Fruit fly (Drosophila melanogaster) whole organism, embryonic: ENCODE measurements around the gene r2d2.

Experiments used
- Adf1 ChIP-seq: fragments of 200-800 bp; sonication (Bioruptor generic); IDR thresholded peaks from 2 replicates; pipeline ENCODE4 v1.3.6; 2022; ENCODE audit warnings: missing biosample characterization, missing genetic modification characterization
- Bteb2 ChIP-seq: fragments of 200-800 bp; sonication (Bioruptor generic); optimal IDR thresholded peaks from 2 replicates; lab custom pipeline; 2016; ENCODE audit warnings: missing biosample characterization, missing genetic modification characterization
- CG10147 ChIP-seq: fragments of 200-800 bp; sonication (Bioruptor generic); optimal IDR thresholded peaks from 2 replicates; lab custom pipeline; 2019; ENCODE audit warnings: missing biosample characterization, mild to moderate bottlenecking, missing genetic modification characterization, moderate library complexity
- CG12391 ChIP-seq: fragments of 200-800 bp; sonication (Bioruptor generic); optimal IDR thresholded peaks from 3 replicates; lab custom pipeline; 2018; ENCODE audit warnings: missing biosample characterization, mild to moderate bottlenecking, missing genetic modification characterization, moderate library complexity
- CG14441 ChIP-seq: fragments of 200-800 bp; sonication (Bioruptor generic); IDR thresholded peaks from 2 replicates; pipeline ENCODE4 v1.3.6; 2022; ENCODE audit warnings: missing biosample characterization, missing genetic modification characterization
- CG1529 ChIP-seq: fragments of 200-800 bp; sonication (Bioruptor generic); optimal IDR thresholded peaks from 3 replicates; lab custom pipeline; 2018; ENCODE audit warnings: missing biosample characterization, missing genetic modification characterization
- CG15601 ChIP-seq: fragments of 200-800 bp; sonication (Bioruptor generic); optimal IDR thresholded peaks from 3 replicates; lab custom pipeline; 2019; ENCODE audit warnings: missing biosample characterization, mild to moderate bottlenecking, missing genetic modification characterization, moderate library complexity
- CG17361 ChIP-seq: fragments of 200-800 bp; sonication (Bioruptor generic); IDR thresholded peaks from 3 replicates; pipeline ENCODE4 v1.3.6; 2022; ENCODE audit warnings: missing biosample characterization, missing genetic modification characterization
- CG2199 ChIP-seq: fragments of 200-800 bp; sonication (Bioruptor generic); IDR thresholded peaks from 3 replicates; pipeline ENCODE4 v1.3.6; 2022; ENCODE audit warnings: missing biosample characterization, missing genetic modification characterization
- CG30403 ChIP-seq: fragments of 200-800 bp; sonication (Bioruptor generic); optimal IDR thresholded peaks from 3 replicates; lab custom pipeline; 2016; ENCODE audit warnings: missing biosample characterization, missing genetic modification characterization
- CG30431 ChIP-seq: fragments of 200-800 bp; sonication (Bioruptor generic); optimal IDR thresholded peaks from 2 replicates; lab custom pipeline; 2017; ENCODE audit warnings: missing biosample characterization, missing genetic modification characterization
- CG32532 ChIP-seq: fragments of 200-800 bp; sonication (Bioruptor generic); IDR thresholded peaks from 2 replicates; pipeline ENCODE4 v1.3.6; 2022; ENCODE audit warnings: missing biosample characterization, missing genetic modification characterization
- CG34376 ChIP-seq: fragments of 200-800 bp; sonication (Bioruptor generic); optimal IDR thresholded peaks from 2 replicates; lab custom pipeline; 2018; ENCODE audit warnings: missing biosample characterization, mild to moderate bottlenecking, missing genetic modification characterization
- CG4328 ChIP-seq: fragments of 200-800 bp; sonication (Bioruptor generic); optimal IDR thresholded peaks from 3 replicates; lab custom pipeline; 2017; ENCODE audit warnings: missing biosample characterization, missing genetic modification reagents, missing genetic modification characterization
- CG4854 ChIP-seq: fragments of 200-800 bp; sonication (Bioruptor generic); optimal IDR thresholded peaks from 2 replicates; lab custom pipeline; 2016; ENCODE audit warnings: missing biosample characterization, missing genetic modification characterization, inconsistent platforms
- CG7372 ChIP-seq: fragments of 200-800 bp; sonication (Bioruptor generic); IDR thresholded peaks from 2 replicates; pipeline ENCODE4 v1.3.6; 2022; ENCODE audit warnings: missing biosample characterization, missing genetic modification characterization
- CG7786 ChIP-seq: fragments of 200-800 bp; sonication (Bioruptor generic); optimal IDR thresholded peaks from 2 replicates; lab custom pipeline; 2016; ENCODE audit warnings: missing biosample characterization, missing genetic modification characterization
- CG8359 ChIP-seq: fragments of 200-800 bp; sonication (Bioruptor generic); optimal IDR thresholded peaks from 2 replicates; lab custom pipeline; 2017; ENCODE audit warnings: missing biosample characterization, mild to moderate bottlenecking, missing genetic modification characterization, borderline replicate concordance
- CG8765 ChIP-seq: fragments of 200-800 bp; sonication (Bioruptor generic); IDR thresholded peaks from 2 replicates; pipeline ENCODE4 v1.3.6; 2022; ENCODE audit warnings: missing biosample characterization, missing genetic modification characterization
- CG9817 ChIP-seq: fragments of 200-800 bp; sonication (Bioruptor generic); optimal IDR thresholded peaks from 2 replicates; lab custom pipeline; 2018; ENCODE audit warnings: missing biosample characterization, mild to moderate bottlenecking, missing genetic modification characterization, moderate library complexity
- CHES-1-like ChIP-seq: fragments of 200-800 bp; sonication (Bioruptor generic); optimal IDR thresholded peaks from 2 replicates; lab custom pipeline; 2016; ENCODE audit warnings: missing biosample characterization, missing genetic modification characterization
- Dad ChIP-seq: fragments of 200-800 bp; sonication (Bioruptor generic); optimal IDR thresholded peaks from 3 replicates; lab custom pipeline; 2016; ENCODE audit warnings: missing biosample characterization, missing genetic modification characterization
- Dek ChIP-seq: fragments of 200-800 bp; sonication (Bioruptor generic); optimal IDR thresholded peaks from 3 replicates; lab custom pipeline; 2019; ENCODE audit warnings: missing biosample characterization, mild to moderate bottlenecking, missing genetic modification characterization, moderate library complexity
- Dref ChIP-seq: fragments of 200-800 bp; sonication (Bioruptor generic); IDR thresholded peaks from 2 replicates; pipeline ENCODE4 v1.3.6; 2022; ENCODE audit warnings: missing biosample characterization, missing genetic modification characterization
- E2f2 ChIP-seq: fragments of 200-800 bp; sonication (Bioruptor generic); IDR thresholded peaks from 2 replicates; pipeline ENCODE4 v1.3.6; 2022; ENCODE audit warnings: missing biosample characterization, missing genetic modification characterization
- GATAe ChIP-seq: fragments of 200-800 bp; sonication (Bioruptor generic); conservative IDR thresholded peaks from 2 replicates; pipeline ENCODE4 v1.3.6; 2022; ENCODE audit warnings: missing biosample characterization, missing genetic modification characterization
- HHEX ChIP-seq: fragments of 200-800 bp; sonication (Bioruptor generic); optimal IDR thresholded peaks from 3 replicates; lab custom pipeline; 2017; ENCODE audit warnings: missing biosample characterization, mild to moderate bottlenecking, missing genetic modification characterization, missing genetic modification reagents
- HmgD ChIP-seq: fragments of 200-800 bp; sonication (Bioruptor generic); optimal IDR thresholded peaks from 3 replicates; lab custom pipeline; 2016; ENCODE audit warnings: missing biosample characterization, missing genetic modification characterization
- Hr3 ChIP-seq: fragments of 200-800 bp; sonication (Bioruptor generic); optimal IDR thresholded peaks from 3 replicates; lab custom pipeline; 2016; ENCODE audit warnings: missing biosample characterization, missing genetic modification characterization
- Hr78 ChIP-seq, 2 experiments: fragments of 200-800 bp in 1 of 2; fragments of >200 bp in 1 of 2; sonication (Bioruptor generic) in 1 of 2; optimal IDR thresholded peaks; 2 replicates each; lab custom pipeline; 2017 to 2019; ENCODE audit warnings: missing biosample characterization in 2 of 2, missing genetic modification characterization in 2 of 2, mild to moderate bottlenecking in 1 of 2, moderate library complexity in 1 of 2
- Kr ChIP-seq: fragments of 200-800 bp; sonication (Bioruptor generic); optimal IDR thresholded peaks from 2 replicates; lab custom pipeline; 2017; ENCODE audit warnings: missing biosample characterization, mild to moderate bottlenecking, missing genetic modification characterization
- NFAT ChIP-seq: fragments of 200-800 bp; sonication (Bioruptor generic); IDR thresholded peaks from 2 replicates; pipeline ENCODE4 v1.3.6; 2022; ENCODE audit warnings: missing biosample characterization, missing genetic modification characterization
- Oli ChIP-seq: fragments of 200-800 bp; sonication (Bioruptor generic); optimal IDR thresholded peaks from 2 replicates; lab custom pipeline; 2018; ENCODE audit warnings: missing biosample characterization, mild to moderate bottlenecking, missing genetic modification characterization, moderate library complexity
- Sox102F ChIP-seq: fragments of 200-800 bp; sonication (Bioruptor generic); optimal IDR thresholded peaks from 2 replicates; lab custom pipeline; 2018; ENCODE audit warnings: missing biosample characterization, mild to moderate bottlenecking, missing genetic modification characterization, moderate library complexity
- Spps ChIP-seq: fragments of 200-800 bp; sonication (Bioruptor generic); optimal IDR thresholded peaks from 2 replicates; lab custom pipeline; 2018; ENCODE audit warnings: missing biosample characterization, mild to moderate bottlenecking, missing genetic modification characterization
- TFAM ChIP-seq: fragments of 200-800 bp; sonication (Bioruptor generic); optimal IDR thresholded peaks from 2 replicates; lab custom pipeline; 2017; ENCODE audit warnings: missing biosample characterization, missing genetic modification characterization, inconsistent platforms
- ac ChIP-seq: fragments of 200-800 bp; sonication (Bioruptor generic); optimal IDR thresholded peaks from 3 replicates; lab custom pipeline; 2017; ENCODE audit warnings: missing biosample characterization, mild to moderate bottlenecking, missing genetic modification characterization
- al ChIP-seq: fragments of 200-800 bp; sonication (Bioruptor generic); IDR thresholded peaks from 2 replicates; pipeline ENCODE4 v1.3.6; 2022; ENCODE audit warnings: missing biosample characterization, missing genetic modification characterization
- bsh ChIP-seq, 2 experiments: fragments of 200-800 bp; sonication (Bioruptor generic); optimal IDR thresholded peaks; 2 replicates each; lab custom pipeline; 2017 to 2018; ENCODE audit warnings: mild to moderate bottlenecking in 2 of 2, missing biosample characterization in 2 of 2, missing genetic modification characterization in 2 of 2, moderate library complexity in 1 of 2
- disco-r ChIP-seq: fragments of 200-800 bp; sonication (Bioruptor generic); optimal IDR thresholded peaks from 2 replicates; lab custom pipeline; 2016; ENCODE audit warnings: missing biosample characterization, missing genetic modification characterization
- fu2 ChIP-seq: fragments of 200-800 bp; sonication (Bioruptor generic); optimal IDR thresholded peaks from 2 replicates; lab custom pipeline; 2016; ENCODE audit warnings: missing biosample characterization, missing genetic modification characterization
- gfzf ChIP-seq: fragments of 200-800 bp; sonication (Bioruptor generic); optimal IDR thresholded peaks from 2 replicates; lab custom pipeline; 2016; ENCODE audit warnings: missing biosample characterization, mild to moderate bottlenecking, missing genetic modification characterization, moderate library complexity
- row ChIP-seq: fragments of 200-800 bp; sonication (Bioruptor generic); IDR thresholded peaks from 3 replicates; pipeline ENCODE4 v1.3.6; 2022; ENCODE audit warnings: missing biosample characterization, missing genetic modification characterization
- sc ChIP-seq, 3 experiments: fragments of >200 bp in 2 of 3; fragments of 200-800 bp in 1 of 3; sonication (Bioruptor generic) in 1 of 3; optimal IDR thresholded peaks; 2 replicates in 2 of 3; 3 replicates in 1 of 3; lab custom pipeline; 2017; ENCODE audit warnings: mild to moderate bottlenecking in 1 of 3, missing biosample characterization in 1 of 3, missing genetic modification characterization in 1 of 3, missing genetic modification reagents in 1 of 3
- sna ChIP-seq: fragments of 200-800 bp; sonication (Bioruptor generic); IDR thresholded peaks from 2 replicates; pipeline ENCODE4 v1.3.6; 2022; ENCODE audit warnings: missing biosample characterization, missing genetic modification characterization; ENCODE audit not compliant: partially characterized antibody
- tap ChIP-seq: fragments of 200-800 bp; optimal IDR thresholded peaks from 3 replicates; lab custom pipeline; 2019; ENCODE audit warnings: missing biosample characterization, mild to moderate bottlenecking, missing genetic modification characterization, moderate library complexity
- tgo ChIP-seq: fragments of 200-800 bp; sonication (Bioruptor generic); IDR thresholded peaks from 3 replicates; pipeline ENCODE4 v1.3.6; 2022; ENCODE audit warnings: missing biosample characterization, missing genetic modification characterization
- trem ChIP-seq: fragments of 200-800 bp; optimal IDR thresholded peaks from 3 replicates; lab custom pipeline; 2019; ENCODE audit warnings: missing biosample characterization, mild to moderate bottlenecking, missing genetic modification characterization, moderate library complexity
- wor ChIP-seq: fragments of 200-800 bp; sonication (Bioruptor generic); IDR thresholded peaks from 2 replicates; pipeline ENCODE4 v1.3.6; 2022; ENCODE audit warnings: missing biosample characterization, missing genetic modification characterization

r2d2 gene

dm6 chr2L:7812555-7813339 is 12.8 kb downstream of the r2d2 start (continued):
- no peak for TF ChIP-seq CG4328 (GFP tag; lab: Kevin White, UChicago)
- TF ChIP-seq tgo (GFP tag; lab: Robert Waterston, UW), result 0 out of 3 replicates have a peak, but pooled peaks have one; percentile 13
- peak; percentile 17 for TF ChIP-seq Oli
- TF ChIP-seq sna (GFP tag; lab: Robert Waterston, UW), result no peak
- peak; percentile 18 for TF ChIP-seq Sox102F
- peak in 1 of 2 experiments; percentile 36 for TF ChIP-seq bsh (GFP tag; optimal IDR thresholded peaks at IDR 0.05; lab: Kevin White, UChicago)
- TF ChIP-seq sc (optimal IDR thresholded peaks at IDR 0.05; lab: Kevin White, UChicago), result no peak
- peak; percentile 11 for TF ChIP-seq sc (GFP tag; optimal IDR thresholded peaks at IDR 0.05; lab: Kevin White, UChicago)
- TF ChIP-seq tap, result no peak
- peak; percentile 0 for TF ChIP-seq trem (tag; lab: Kevin White, UChicago)
- no peak for TF ChIP-seq ac (GFP tag; lab: Kevin White, UChicago)
- no peak for TF ChIP-seq CHES-1-like (GFP tag; lab: Kevin White, UChicago)
- TF ChIP-seq NFAT (GFP tag; lab: Robert Waterston, UW), result no peak
- TF ChIP-seq CG7372, result no peak
- TF ChIP-seq CG4854 (GFP tag; lab: Kevin White, UChicago), result no peak
- TF ChIP-seq row (GFP tag; lab: Robert Waterston, UW), result peak; percentile 37
- TF ChIP-seq fu2, result no peak
- no peak for TF ChIP-seq Adf1
- TF ChIP-seq E2f2 (GFP tag; lab: Robert Waterston, UW), result no peak
- TF ChIP-seq disco-r (GFP tag; lab: Kevin White, UChicago), result no peak
- TF ChIP-seq CG30431 (GFP tag; lab: Kevin White, UChicago), result no peak
- TF ChIP-seq CG30403 (GFP tag; lab: Kevin White, UChicago), result no peak
- no peak for TF ChIP-seq CG10147 (GFP tag; lab: Kevin White, UChicago)
- TF ChIP-seq CG9817 (tag; lab: Kevin White, UChicago), result peak; percentile 2
- no peak for TF ChIP-seq CG7786
- no peak for TF ChIP-seq wor (GFP tag; lab: Robert Waterston, UW)
- no peak for TF ChIP-seq HHEX
- TF ChIP-seq Hr3 (GFP tag; lab: Kevin White, UChicago), result no peak
- no peak for TF ChIP-seq Dad
- TF ChIP-seq CG17361 (GFP tag; lab: Robert Waterston, UW), result peak; percentile 39; the same call in 1 of the 3 replicates
- TF ChIP-seq CG14441, result no peak
- TF ChIP-seq Dek (tag; lab: Kevin White, UChicago), result no peak
- no peak for TF ChIP-seq Dref (GFP tag; lab: Robert Waterston, UW)
- no peak for TF ChIP-seq al (GFP tag; lab: Robert Waterston, UW)
- TF ChIP-seq Kr (GFP tag; lab: Kevin White, UChicago), result no peak
- TF ChIP-seq Bteb2 (GFP tag; lab: Kevin White, UChicago), result no peak
- TF ChIP-seq GATAe (GFP tag; lab: Robert Waterston, UW), result no peak
- no peak for TF ChIP-seq CG1529 (GFP tag; lab: Kevin White, UChicago)
- peak; percentile 32 for TF ChIP-seq CG12391 (tag; lab: Kevin White, UChicago)
- TF ChIP-seq HmgD (GFP tag; lab: Kevin White, UChicago), result no peak
- no peak for TF ChIP-seq CG8359
- no peak for TF ChIP-seq CG15601 (tag; lab: Kevin White, UChicago)
- no peak for TF ChIP-seq CG34376 (GFP tag; lab: Kevin White, UChicago)
- TF ChIP-seq Hr78 (GFP tag; optimal IDR thresholded peaks at IDR 0.05; lab: Kevin White, UChicago), result no peak
- TF ChIP-seq CG8765, result no peak
- TF ChIP-seq gfzf (GFP tag; lab: Kevin White, UChicago), result no peak
- TF ChIP-seq TFAM (GFP tag; lab: Kevin White, UChicago), result no peak
- no peak for TF ChIP-seq Spps (tag; lab: Kevin White, UChicago)
- TF ChIP-seq CG2199 (GFP tag; lab: Robert Waterston, UW), result peak; percentile 77; the same call in 2 of the 3 replicates
- no peak for TF ChIP-seq CG32532 (GFP tag; lab: Robert Waterston, UW)
